Worm (Caenorhabditis elegans) whole organism, mixed stage, embryonic: ENCODE results near the gene ceh-7.

Experiments
- M03D4.4 ChIP-seq: sonication (generic microtip); optimal IDR thresholded peaks from 2 replicates; lab custom pipeline; 2017; ENCODE audit warnings: mild to moderate bottlenecking, missing genetic modification characterization, missing compliant biosample characterization
- bed-3 ChIP-seq: fragments of 200-800 bp; sonication (Bioruptor generic); optimal IDR thresholded peaks from 3 replicates; lab custom pipeline; 2018; ENCODE audit warnings: mild to moderate bottlenecking, missing genetic modification characterization, moderate library complexity, missing compliant biosample characterization
- blmp-1 ChIP-seq: fragments of 150-350 bp; optimal IDR thresholded peaks from 2 replicates; lab custom pipeline; 2014; ENCODE audit warnings: missing biosample characterization, missing genetic modification characterization
- ceh-39 ChIP-seq: fragments of 150-350 bp; optimal IDR thresholded peaks from 2 replicates; lab custom pipeline; 2014; ENCODE audit warnings: missing biosample characterization, missing genetic modification characterization
- ceh-43 ChIP-seq: fragments of 200-800 bp; sonication (Bioruptor generic); optimal IDR thresholded peaks from 2 replicates; lab custom pipeline; 2018; ENCODE audit warnings: mild to moderate bottlenecking, missing genetic modification characterization, moderate library complexity, missing compliant biosample characterization
- ceh-83 ChIP-seq: fragments of 200-800 bp; sonication (Bioruptor generic); optimal IDR thresholded peaks from 2 replicates; lab custom pipeline; 2018; ENCODE audit warnings: mild to moderate bottlenecking, missing genetic modification characterization, missing compliant biosample characterization
- ces-1 ChIP-seq: fragments of 150-350 bp; optimal IDR thresholded peaks from 2 replicates; lab custom pipeline; 2014; ENCODE audit warnings: missing biosample characterization, missing genetic modification reagents, missing genetic modification characterization
- cnd-1 ChIP-seq: fragments of 200-800 bp; sonication (Bioruptor generic); optimal IDR thresholded peaks from 2 replicates; lab custom pipeline; 2018; ENCODE audit warnings: mild to moderate bottlenecking, missing genetic modification characterization, missing compliant biosample characterization
- drap-1 ChIP-seq: fragments of 200-800 bp; sonication (Bioruptor generic); optimal IDR thresholded peaks from 3 replicates; lab custom pipeline; 2018; ENCODE audit warnings: mild to moderate bottlenecking, missing genetic modification characterization, missing compliant biosample characterization
- elt-1 ChIP-seq: sonication (generic microtip); optimal IDR thresholded peaks from 2 replicates; lab custom pipeline; 2017; ENCODE audit warnings: missing genetic modification characterization, mild to moderate bottlenecking, missing compliant biosample characterization, antibody characterized with exemption, moderate library complexity, borderline replicate concordance; ENCODE audit not compliant: insufficient read depth
- elt-3 ChIP-seq: fragments of 150-350 bp; optimal IDR thresholded peaks from 2 replicates; lab custom pipeline; 2014; ENCODE audit warnings: missing biosample characterization, missing genetic modification characterization
- flh-1 ChIP-seq: fragments of 200-800 bp; sonication (Bioruptor generic); optimal IDR thresholded peaks from 2 replicates; lab custom pipeline; 2018; ENCODE audit warnings: mild to moderate bottlenecking, missing genetic modification characterization, moderate library complexity, missing compliant biosample characterization
- hlh-1 ChIP-seq: fragments of 150-350 bp; optimal IDR thresholded peaks from 2 replicates; lab custom pipeline; 2014; ENCODE audit warnings: missing biosample characterization, missing genetic modification reagents, missing genetic modification characterization
- lin-13 ChIP-seq: fragments of 150-350 bp; optimal IDR thresholded peaks from 2 replicates; lab custom pipeline; 2014; ENCODE audit warnings: missing biosample characterization, missing genetic modification characterization
- lin-32 ChIP-seq: fragments of 200-800 bp; sonication (Bioruptor generic); optimal IDR thresholded peaks from 2 replicates; lab custom pipeline; 2018; ENCODE audit warnings: mild to moderate bottlenecking, missing genetic modification characterization, missing compliant biosample characterization
- lsy-2 ChIP-seq: fragments of 150-350 bp; optimal IDR thresholded peaks from 2 replicates; lab custom pipeline; 2014; ENCODE audit warnings: missing biosample characterization, missing genetic modification characterization
- mep-1 ChIP-seq: fragments of 150-350 bp; optimal IDR thresholded peaks from 2 replicates; lab custom pipeline; 2017; ENCODE audit warnings: missing biosample characterization, missing genetic modification reagents, missing genetic modification characterization, inconsistent platforms
- mls-2 ChIP-seq: sonication (generic microtip); optimal IDR thresholded peaks from 2 replicates; lab custom pipeline; 2016; ENCODE audit warnings: mild to moderate bottlenecking, missing genetic modification characterization, moderate library complexity, missing compliant biosample characterization
- nhr-12 ChIP-seq: fragments of 150-350 bp; optimal IDR thresholded peaks from 2 replicates; lab custom pipeline; 2014; ENCODE audit warnings: missing biosample characterization, missing genetic modification characterization
- nhr-2 ChIP-seq: fragments of 150-350 bp; optimal IDR thresholded peaks from 2 replicates; lab custom pipeline; 2014; ENCODE audit warnings: missing biosample characterization, missing genetic modification characterization
- nhr-237 ChIP-seq: fragments of 150-350 bp; optimal IDR thresholded peaks from 2 replicates; lab custom pipeline; 2014; ENCODE audit warnings: missing biosample characterization, missing genetic modification characterization
- nhr-76 ChIP-seq: sonication (generic microtip); optimal IDR thresholded peaks from 2 replicates; lab custom pipeline; 2017; ENCODE audit warnings: missing biosample characterization, missing genetic modification characterization
- pha-4 ChIP-seq: fragments of 150-350 bp; optimal IDR thresholded peaks from 2 replicates; lab custom pipeline; 2018; ENCODE audit warnings: missing biosample characterization, missing genetic modification reagents, missing genetic modification characterization
- sem-2 ChIP-seq: fragments of 200-800 bp; sonication (Bioruptor generic); optimal IDR thresholded peaks from 2 replicates; lab custom pipeline; 2018; ENCODE audit warnings: mild to moderate bottlenecking, missing genetic modification characterization, missing compliant biosample characterization
- snpc-4 ChIP-seq: fragments of 150-350 bp; optimal IDR thresholded peaks from 2 replicates; lab custom pipeline; 2014; ENCODE audit warnings: missing biosample characterization, missing genetic modification characterization
- sptf-1 ChIP-seq: sonication (generic microtip); optimal IDR thresholded peaks from 2 replicates; lab custom pipeline; 2017; ENCODE audit warnings: mild to moderate bottlenecking, missing genetic modification characterization, moderate library complexity, missing compliant biosample characterization
- tbx-8 ChIP-seq: fragments of 200-800 bp; sonication (Bioruptor generic); optimal IDR thresholded peaks from 2 replicates; lab custom pipeline; 2018; ENCODE audit warnings: mild to moderate bottlenecking, missing genetic modification characterization, moderate library complexity, missing compliant biosample characterization
- unc-120 ChIP-seq: sonication (generic microtip); optimal IDR thresholded peaks from 2 replicates; lab custom pipeline; 2017; ENCODE audit warnings: missing genetic modification characterization, missing compliant biosample characterization; ENCODE audit not compliant: poor library complexity, severe bottlenecking
- unc-39 ChIP-seq: fragments of 150-350 bp; optimal IDR thresholded peaks from 2 replicates; lab custom pipeline; 2014; ENCODE audit warnings: missing biosample characterization, missing genetic modification characterization
- unc-62 ChIP-seq: fragments of 150-350 bp; optimal IDR thresholded peaks from 2 replicates; lab custom pipeline; 2014; ENCODE audit warnings: missing biosample characterization, missing genetic modification reagents, missing genetic modification characterization
- zip-8 ChIP-seq: fragments of 150-350 bp; optimal IDR thresholded peaks from 2 replicates; lab custom pipeline; 2014; ENCODE audit warnings: missing biosample characterization, missing genetic modification characterization
- ztf-11 ChIP-seq: fragments of 150-350 bp; optimal IDR thresholded peaks from 2 replicates; lab custom pipeline; 2014; ENCODE audit warnings: missing biosample characterization, missing genetic modification characterization

ceh-7 gene

DNA sequence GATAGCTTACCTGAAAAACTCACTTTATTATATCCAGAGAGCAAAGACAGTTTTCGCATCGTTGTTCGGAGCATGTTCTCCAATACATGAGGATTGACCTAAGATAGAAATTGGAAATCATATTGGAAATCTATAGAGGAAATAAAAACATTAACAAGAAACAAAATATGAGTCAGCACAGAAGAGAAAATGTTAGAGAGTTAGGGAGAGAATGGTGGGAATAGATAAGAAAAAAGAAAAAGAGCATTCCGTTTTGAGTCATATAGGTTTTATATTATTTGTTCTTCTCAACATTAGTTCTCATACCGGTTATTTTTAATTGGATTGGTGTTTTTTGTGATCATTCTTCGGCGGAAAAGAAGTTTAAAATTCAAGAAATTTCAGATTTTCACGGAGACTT is 18.8 kb downstream of the ceh-7 start, which contains the start of gene hgap-2:
hgap-2 (minus strand) TSS at position 101 of the 400 bp plus-strand sequence.
- TF ChIP-seq tbx-8 (GFP tag; lab: Kevin White, UChicago) (no peak), unc-62 (GFP tag; lab: Kevin White, UChicago) (no peak), pha-4 (tag; lab: Kevin White, UChicago) (no peak), nhr-12 (no peak), snpc-4 (tag; lab: Kevin White, UChicago) (no peak), zip-8 (tag; lab: Kevin White, UChicago) (no peak), mep-1 (no peak), unc-39 (tag; lab: Kevin White, UChicago) (no peak), ces-1 (GFP tag; lab: Kevin White, UChicago) (no peak), lin-32 (no peak), ceh-43 (no peak)
- TF ChIP-seq, all 35 proteins: peak for 0

DNA sequence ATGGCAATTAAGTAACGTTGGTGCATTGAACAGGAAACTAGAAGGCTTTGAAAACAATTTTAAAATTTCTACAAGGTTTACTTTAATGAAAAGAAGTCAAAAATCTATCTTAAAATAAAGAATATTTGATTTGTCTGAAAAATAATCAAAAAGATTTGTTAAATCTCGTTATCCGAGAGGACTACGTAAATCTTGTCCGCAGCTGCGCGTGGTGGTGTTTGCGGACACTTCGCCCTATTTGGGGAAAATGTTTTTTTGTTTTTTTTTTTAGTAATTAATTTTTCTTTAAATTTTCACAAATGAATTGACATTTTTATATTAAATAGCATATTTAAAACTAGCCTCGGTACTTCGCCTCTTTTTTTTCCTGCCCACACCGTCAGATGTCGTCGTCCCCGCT is 19.7 kb downstream of the ceh-7 start:
- TF ChIP-seq elt-3 (tag; lab: Kevin White, UChicago), result no peak
- TF ChIP-seq ztf-11 (tag; lab: Kevin White, UChicago), result no peak
- TF ChIP-seq sptf-1 (tag; lab: Kevin White, UChicago), result no peak
- no peak for TF ChIP-seq hlh-1 (tag; lab: Kevin White, UChicago)
- peak; percentile 21 for TF ChIP-seq mep-1
- TF ChIP-seq ceh-43, result no peak
- peak; percentile 55 for TF ChIP-seq ces-1 (GFP tag; lab: Kevin White, UChicago)
- TF ChIP-seq unc-120 (tag; lab: Kevin White, UChicago), result peak; percentile 93
- TF ChIP-seq drap-1 (GFP tag; lab: Kevin White, UChicago), result no peak
- TF ChIP-seq nhr-237 (tag; lab: Kevin White, UChicago), result no peak
- TF ChIP-seq pha-4 (tag; lab: Kevin White, UChicago), result no peak
- no peak for TF ChIP-seq M03D4.4 (tag; lab: Kevin White, UChicago)
- TF ChIP-seq unc-39 (tag; lab: Kevin White, UChicago), result no peak
- TF ChIP-seq bed-3 (GFP tag; lab: Kevin White, UChicago), result no peak
- no peak for TF ChIP-seq flh-1 (GFP tag; lab: Kevin White, UChicago)
- no peak for TF ChIP-seq tbx-8 (GFP tag; lab: Kevin White, UChicago)
- TF ChIP-seq lin-13 (tag; lab: Kevin White, UChicago), result no peak

DNA sequence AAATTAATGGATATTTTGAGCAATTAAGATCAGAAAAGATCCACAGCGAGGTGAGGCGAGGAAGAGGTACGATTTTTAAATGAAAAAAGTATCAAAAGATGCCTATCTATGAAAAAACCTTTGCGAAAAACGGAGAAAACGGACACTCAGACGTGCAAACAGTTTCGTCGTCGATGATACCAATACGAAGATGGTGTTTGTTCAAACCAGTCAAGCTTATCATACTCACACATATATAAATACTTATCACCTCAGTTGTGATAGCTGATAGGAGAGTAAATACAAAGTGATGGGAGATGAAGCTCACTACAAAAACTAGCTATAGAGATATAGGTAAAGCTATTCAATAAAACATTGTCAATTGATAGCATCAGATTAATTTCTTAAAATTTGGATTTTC is 23.8 kb downstream of the ceh-7 start:
- TF ChIP-seq bed-3 (GFP tag; lab: Kevin White, UChicago), result no peak
- TF ChIP-seq M03D4.4 (tag; lab: Kevin White, UChicago), result no peak
- no peak for TF ChIP-seq ceh-43
- TF ChIP-seq unc-39 (tag; lab: Kevin White, UChicago), result no peak
- TF ChIP-seq lsy-2 (tag; lab: Kevin White, UChicago), result no peak
- no peak for TF ChIP-seq elt-3 (tag; lab: Kevin White, UChicago)
- no peak for TF ChIP-seq nhr-12
- TF ChIP-seq ztf-11 (tag; lab: Kevin White, UChicago), result no peak

DNA sequence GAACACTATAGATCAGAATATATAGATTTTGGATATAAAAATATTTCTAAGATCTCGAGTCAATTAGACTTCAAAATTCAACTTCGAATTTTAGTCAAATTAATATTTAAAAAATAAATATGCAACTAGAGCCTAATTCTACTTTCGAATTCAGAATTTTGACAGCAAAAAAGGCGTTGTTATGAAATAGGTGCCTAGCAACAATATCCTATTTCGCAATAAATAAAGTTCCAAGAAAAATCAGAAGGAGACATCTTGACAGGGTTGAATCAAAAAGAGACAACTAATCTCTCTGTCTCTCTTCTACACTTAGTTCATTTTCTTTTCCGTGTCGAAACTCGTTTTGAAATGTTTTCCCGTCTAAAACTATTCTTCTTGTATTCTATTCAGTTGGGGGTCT is 28.3 kb downstream of the ceh-7 start:
- TF ChIP-seq lsy-2 (tag; lab: Kevin White, UChicago) (no peak), blmp-1 (no peak), sem-2 (GFP tag; lab: Kevin White, UChicago) (no peak), ces-1 (GFP tag; lab: Kevin White, UChicago) (no peak), mls-2 (no peak), zip-8 (tag; lab: Kevin White, UChicago) (no peak), ceh-43 (no peak), tbx-8 (GFP tag; lab: Kevin White, UChicago) (no peak), ceh-83 (GFP tag; lab: Kevin White, UChicago) (no peak), hlh-1 (tag; lab: Kevin White, UChicago) (no peak), nhr-76 (tag; lab: Kevin White, UChicago) (no peak), nhr-12 (no peak), ceh-39 (tag; lab: Kevin White, UChicago) (no peak), cnd-1 (tag; lab: Kevin White, UChicago) (no peak), elt-3 (tag; lab: Kevin White, UChicago) (no peak), elt-1 (tag; lab: Kevin White, UChicago) (no peak), nhr-2 (tag; lab: Kevin White, UChicago) (no peak), mep-1 (no peak), flh-1 (GFP tag; lab: Kevin White, UChicago) (no peak)
- TF ChIP-seq, all 35 proteins: peak for 0
